Fruit fly (Drosophila melanogaster): Measurements from ENCODE around the gene Jupiter.

DNA sequence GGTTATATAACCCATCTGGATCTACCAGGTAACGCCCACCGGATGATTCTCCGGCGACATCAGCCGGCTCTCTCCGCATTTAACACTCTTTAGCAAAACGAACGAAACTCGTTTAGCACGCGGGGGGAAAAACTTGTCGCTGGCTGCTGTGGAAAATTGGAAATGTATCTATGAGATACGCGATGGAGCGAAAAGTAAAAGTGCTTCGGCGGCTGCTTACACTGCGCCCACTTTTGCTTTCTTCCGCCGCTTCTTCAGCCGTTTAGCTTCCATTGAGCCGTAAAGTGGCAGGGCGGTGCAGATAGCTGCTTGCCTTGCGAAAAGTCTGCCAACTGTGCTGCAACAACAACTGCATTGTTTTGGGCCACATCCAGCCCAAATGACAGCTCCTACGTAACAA lies 41.5 kb upstream of the Jupiter start:
- TF ChIP-seq CG7101 (tag; optimal IDR thresholded peaks at IDR 0.05) (no peak), CG5204 (GFP tag; optimal IDR thresholded peaks at IDR 0.05) (no peak), CG1620 (GFP tag; optimal IDR thresholded peaks at IDR 0.05) (no peak), CG33017 (tag; optimal IDR thresholded peaks at IDR 0.05) (no peak), tj (GFP tag; optimal IDR thresholded peaks at IDR 0.05) (peak; percentile 28), CG11617 (GFP tag; optimal IDR thresholded peaks at IDR 0.05) (no peak), cic (GFP tag; optimal IDR thresholded peaks at IDR 0.05) (no peak), Hr96 (GFP tag; optimal IDR thresholded peaks at IDR 0.05) (no peak), Crg-1 (GFP tag; optimal IDR thresholded peaks at IDR 0.05) (no peak)
